Worm (Caenorhabditis elegans) whole organism, L4 larva: Measurements from ENCODE around the gene srlf-27.

ENCODE experiments used
- ZK546.5 ChIP-seq, 2 experiments: sonication (generic microtip); optimal IDR thresholded peaks; 2 replicates each; lab custom pipeline; 2017; ENCODE audit warnings: missing biosample characterization in 2 of 2, missing genetic modification characterization in 2 of 2
- ama-1 ChIP-seq: fragments of 150-350 bp; optimal IDR thresholded peaks from 2 replicates; lab custom pipeline; 2014; ENCODE audit warnings: inconsistent platforms, mixed read lengths
- attf-4 ChIP-seq: sonication (generic microtip); optimal IDR thresholded peaks from 3 replicates; lab custom pipeline; 2017; ENCODE audit warnings: missing biosample characterization, missing genetic modification characterization
- duxl-1 ChIP-seq: sonication (generic microtip); optimal IDR thresholded peaks from 2 replicates; lab custom pipeline; 2016; ENCODE audit warnings: mild to moderate bottlenecking, missing genetic modification characterization, moderate library complexity, missing compliant biosample characterization; ENCODE audit not compliant: poor library complexity
- fkh-10 ChIP-seq: fragments of 150-350 bp; optimal IDR thresholded peaks from 2 replicates; lab custom pipeline; 2014; ENCODE audit warnings: missing biosample characterization, missing genetic modification reagents, missing genetic modification characterization
- gei-8 ChIP-seq: fragments of 200-800 bp; sonication (Bioruptor generic); optimal IDR thresholded peaks from 2 replicates; lab custom pipeline; 2018; ENCODE audit warnings: mild to moderate bottlenecking, missing genetic modification characterization, missing compliant biosample characterization
- lin-13 ChIP-seq: fragments of 150-350 bp; optimal IDR thresholded peaks from 2 replicates; lab custom pipeline; 2014; ENCODE audit warnings: missing biosample characterization, missing genetic modification reagents, missing genetic modification characterization
- lsy-2 ChIP-seq, 2 experiments: fragments of 150-350 bp in 1 of 2; sonication (generic microtip) in 1 of 2; optimal IDR thresholded peaks; 2 replicates each; lab custom pipeline; 2014 to 2017; ENCODE audit warnings: missing biosample characterization in 2 of 2, missing genetic modification characterization in 2 of 2
- mdl-1 ChIP-seq, 2 experiments: fragments of 150-350 bp in 1 of 2; sonication (generic microtip) in 1 of 2; optimal IDR thresholded peaks; 2 replicates each; lab custom pipeline; 2014 to 2017; ENCODE audit warnings: missing biosample characterization in 2 of 2, missing genetic modification characterization in 2 of 2
- nhr-10 ChIP-seq: fragments of 150-350 bp; optimal IDR thresholded peaks from 2 replicates; lab custom pipeline; 2014; ENCODE audit warnings: missing biosample characterization, missing genetic modification characterization
- nhr-237 ChIP-seq: sonication (generic microtip); optimal IDR thresholded peaks from 2 replicates; lab custom pipeline; 2017; ENCODE audit warnings: missing biosample characterization, missing genetic modification characterization
- unc-39 ChIP-seq: sonication (generic microtip); optimal IDR thresholded peaks from 2 replicates; lab custom pipeline; 2017; ENCODE audit warnings: missing biosample characterization, missing genetic modification characterization
- ztf-11 ChIP-seq: fragments of 150-350 bp; optimal IDR thresholded peaks from 2 replicates; lab custom pipeline; 2014; ENCODE audit warnings: missing biosample characterization, missing genetic modification characterization

DNA sequence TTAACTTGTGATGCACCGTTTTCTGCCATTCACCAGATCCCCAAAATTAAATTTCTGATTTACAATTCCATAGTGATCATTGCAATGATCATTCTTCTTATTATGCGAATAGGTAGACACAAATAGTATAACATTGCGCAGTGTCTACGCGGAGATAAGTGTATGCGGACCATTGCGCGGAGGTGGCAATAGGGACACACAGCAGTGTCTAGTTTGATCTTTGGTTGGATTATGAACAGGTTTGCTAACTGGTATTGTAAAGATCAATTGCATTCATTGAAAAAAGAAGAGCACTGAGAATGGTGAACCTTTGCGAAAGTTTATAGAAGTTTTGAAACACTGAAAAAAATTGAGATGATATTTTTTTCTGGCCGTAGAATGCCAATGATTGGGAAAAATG lies 38.2 kb upstream of the srlf-27 start:
- TF ChIP-seq gei-8 (GFP tag; lab: Kevin White, UChicago) (no peak), ztf-11 (tag; lab: Kevin White, UChicago) (no peak), fkh-10 (no peak), ZK546.5 (tag; optimal IDR thresholded peaks at IDR 0.05; lab: Kevin White, UChicago) (no peak), mdl-1 (tag; optimal IDR thresholded peaks at IDR 0.05; lab: Kevin White, UChicago) (no peak), nhr-237 (no peak), nhr-10 (tag; lab: Kevin White, UChicago) (no peak), unc-39 (tag; lab: Kevin White, UChicago) (no peak), lin-13 (no peak), lsy-2 (tag; optimal IDR thresholded peaks at IDR 0.05; lab: Kevin White, UChicago) (no peak), duxl-1 (no peak), ama-1 (lab: Kevin White, UChicago) (no peak), attf-4 (tag; lab: Kevin White, UChicago) (no peak)
